Fruit fly (Drosophila melanogaster) S2 (cell line): ENCODE measurements around the gene CG4456.

Experiments used
- CG8478 ChIP-seq: fragments of >200 bp; optimal IDR thresholded peaks from 2 replicates; lab custom pipeline; 2018
- CTCF ChIP-seq, 2 experiments: fragments of >200 bp; optimal IDR thresholded peaks; 2 replicates each; lab custom pipeline; 2018

- TF ChIP-seq CTCF (optimal IDR thresholded peaks at IDR 0.05; lab: Kevin White, UChicago) (no peak), CG8478 (lab: Kevin White, UChicago) (no peak)
Measured at dm6 chr3L:9372278-9372975, at the start of gene CG4456, which contains the start of the genes Hsp67Bc and Hsp22.
